Worm (Caenorhabditis elegans) whole organism, L3 larva: ENCODE measurements around the gene Y73B6BL.47.

Experiments
- ZK546.5 ChIP-seq: sonication (generic microtip); optimal IDR thresholded peaks from 2 replicates; lab custom pipeline; 2017; ENCODE audit warnings: missing biosample characterization, missing genetic modification characterization
- ama-1 ChIP-seq: fragments of 150-350 bp; optimal IDR thresholded peaks from 2 replicates; lab custom pipeline; 2018
- ceh-16 ChIP-seq: sonication (generic microtip); optimal IDR thresholded peaks from 2 replicates; lab custom pipeline; 2017; ENCODE audit warnings: missing biosample characterization, missing genetic modification characterization
- ceh-28 ChIP-seq: fragments of 150-350 bp; optimal IDR thresholded peaks from 2 replicates; lab custom pipeline; 2014; ENCODE audit warnings: missing biosample characterization, missing genetic modification reagents, missing genetic modification characterization
- ceh-82 ChIP-seq: fragments of 150-350 bp; optimal IDR thresholded peaks from 2 replicates; lab custom pipeline; 2014; ENCODE audit warnings: missing biosample characterization, missing genetic modification characterization
- ceh-9 ChIP-seq: sonication (generic microtip); optimal IDR thresholded peaks from 2 replicates; lab custom pipeline; 2018; ENCODE audit warnings: missing biosample characterization, missing genetic modification characterization
- egl-27 ChIP-seq: sonication (generic microtip); optimal IDR thresholded peaks from 4 replicates; lab custom pipeline; 2017; ENCODE audit warnings: missing biosample characterization, missing genetic modification reagents, missing genetic modification characterization
- egl-5 ChIP-seq: fragments of 150-350 bp; optimal IDR thresholded peaks from 2 replicates; lab custom pipeline; 2017; ENCODE audit warnings: missing biosample characterization, missing genetic modification reagents, missing genetic modification characterization, inconsistent platforms
- elt-2 ChIP-seq: sonication (generic microtip); optimal IDR thresholded peaks from 2 replicates; lab custom pipeline; 2016; ENCODE audit warnings: missing genetic modification reagents, mild to moderate bottlenecking, missing genetic modification characterization, missing compliant biosample characterization
- fkh-10 ChIP-seq: sonication (generic microtip); optimal IDR thresholded peaks from 2 replicates; lab custom pipeline; 2017; ENCODE audit warnings: missing biosample characterization, missing genetic modification reagents, missing genetic modification characterization
- fkh-2 ChIP-seq: fragments of 150-350 bp; optimal IDR thresholded peaks from 2 replicates; lab custom pipeline; 2014; ENCODE audit warnings: missing biosample characterization, missing genetic modification reagents, missing genetic modification characterization
- fos-1 ChIP-seq: fragments of 150-350 bp; optimal IDR thresholded peaks from 2 replicates; lab custom pipeline; 2014; ENCODE audit warnings: missing biosample characterization, missing genetic modification characterization
- hmg-11 ChIP-seq: sonication (generic microtip); optimal IDR thresholded peaks from 2 replicates; lab custom pipeline; 2016; ENCODE audit warnings: missing genetic modification characterization, missing compliant biosample characterization
- jun-1 ChIP-seq: fragments of 150-350 bp; optimal IDR thresholded peaks from 2 replicates; lab custom pipeline; 2014; ENCODE audit warnings: missing biosample characterization, missing genetic modification reagents, missing genetic modification characterization
- lin-15B ChIP-seq: fragments of 150-350 bp; optimal IDR thresholded peaks from 2 replicates; lab custom pipeline; 2014; ENCODE audit warnings: missing biosample characterization, missing genetic modification characterization
- lin-39 ChIP-seq: fragments of 150-350 bp; optimal IDR thresholded peaks from 2 replicates; lab custom pipeline; 2018; ENCODE audit warnings: missing biosample characterization, missing genetic modification reagents, missing genetic modification characterization
- lsy-12 ChIP-seq: sonication (generic microtip); optimal IDR thresholded peaks from 2 replicates; lab custom pipeline; 2016; ENCODE audit warnings: mild to moderate bottlenecking, missing genetic modification characterization, missing compliant biosample characterization
- mml-1 ChIP-seq: fragments of 150-350 bp; sonication (generic microtip); optimal IDR thresholded peaks from 3 replicates; lab custom pipeline; 2014; ENCODE audit warnings: missing biosample characterization, missing genetic modification characterization
- nhr-11 ChIP-seq: fragments of 150-350 bp; optimal IDR thresholded peaks from 2 replicates; lab custom pipeline; 2014; ENCODE audit warnings: missing biosample characterization, missing genetic modification characterization
- nhr-12 ChIP-seq: fragments of 150-350 bp; optimal IDR thresholded peaks from 2 replicates; lab custom pipeline; 2014; ENCODE audit warnings: missing biosample characterization, missing genetic modification characterization
- nhr-23 ChIP-seq: fragments of 150-350 bp; optimal IDR thresholded peaks from 2 replicates; lab custom pipeline; 2014; ENCODE audit warnings: missing biosample characterization, missing genetic modification reagents, missing genetic modification characterization
- nhr-237 ChIP-seq: fragments of 150-350 bp; optimal IDR thresholded peaks from 2 replicates; lab custom pipeline; 2014; ENCODE audit warnings: missing biosample characterization, missing genetic modification characterization
- nhr-25 ChIP-seq: sonication (generic microtip); optimal IDR thresholded peaks from 2 replicates; lab custom pipeline; 2017; ENCODE audit warnings: missing biosample characterization, missing genetic modification characterization
- nhr-28 ChIP-seq: fragments of 150-350 bp; optimal IDR thresholded peaks from 2 replicates; lab custom pipeline; 2014; ENCODE audit warnings: missing biosample characterization, missing genetic modification characterization
- nhr-43 ChIP-seq: sonication (generic microtip); optimal IDR thresholded peaks from 2 replicates; lab custom pipeline; 2016; ENCODE audit warnings: mild to moderate bottlenecking, missing genetic modification characterization, missing compliant biosample characterization; ENCODE audit not compliant: poor library complexity, severe bottlenecking
- nhr-67 ChIP-seq: fragments of 150-350 bp; optimal IDR thresholded peaks from 2 replicates; lab custom pipeline; 2014; ENCODE audit warnings: missing biosample characterization, missing genetic modification characterization
- nhr-76 ChIP-seq: fragments of 150-350 bp; sonication (generic microtip); optimal IDR thresholded peaks from 5 replicates; lab custom pipeline; 2014; ENCODE audit warnings: missing biosample characterization, missing genetic modification characterization
- nhr-77 ChIP-seq: fragments of 150-350 bp; optimal IDR thresholded peaks from 2 replicates; lab custom pipeline; 2014; ENCODE audit warnings: missing biosample characterization, missing genetic modification characterization
- pqm-1 ChIP-seq: fragments of 150-350 bp; optimal IDR thresholded peaks from 2 replicates; lab custom pipeline; 2017; ENCODE audit warnings: missing biosample characterization, missing genetic modification characterization, inconsistent platforms
- sea-2 ChIP-seq: fragments of 150-350 bp; sonication (generic microtip); optimal IDR thresholded peaks from 4 replicates; lab custom pipeline; 2014; ENCODE audit warnings: missing biosample characterization, missing genetic modification reagents, missing genetic modification characterization
- snpc-4 ChIP-seq: fragments of 150-350 bp; optimal IDR thresholded peaks from 2 replicates; lab custom pipeline; 2014; ENCODE audit warnings: missing biosample characterization, missing genetic modification characterization
- tbx-2 ChIP-seq: sonication (generic microtip); optimal IDR thresholded peaks from 2 replicates; lab custom pipeline; 2016; ENCODE audit warnings: mild to moderate bottlenecking, missing genetic modification characterization, missing compliant biosample characterization
- unc-39 ChIP-seq: sonication (generic microtip); optimal IDR thresholded peaks from 4 replicates; lab custom pipeline; 2017; ENCODE audit warnings: missing biosample characterization, missing genetic modification characterization
- unc-62 ChIP-seq: fragments of 150-350 bp; sonication (generic microtip); optimal IDR thresholded peaks from 4 replicates; lab custom pipeline; 2014; ENCODE audit warnings: missing biosample characterization, missing genetic modification reagents, missing genetic modification characterization
- ztf-11 ChIP-seq: fragments of 150-350 bp; optimal IDR thresholded peaks from 2 replicates; lab custom pipeline; 2014; ENCODE audit warnings: missing biosample characterization, missing genetic modification characterization
- ztf-4 ChIP-seq: fragments of 150-350 bp; optimal IDR thresholded peaks from 2 replicates; lab custom pipeline; 2014; ENCODE audit warnings: missing biosample characterization, missing genetic modification characterization

The Y73B6BL.47 gene

ce11 chrIV:6376473-6377115 lies 14.8 kb downstream of the Y73B6BL.47 start, which contains the start of the genes hrpf-2 and bli-6 (continued):
- TF ChIP-seq nhr-67 (tag; lab: Kevin White, UChicago) (no peak), snpc-4 (tag; lab: Kevin White, UChicago) (peak; percentile 79), mml-1 (no peak), ama-1 (no peak), fkh-2 (tag; lab: Kevin White, UChicago) (no peak), ceh-9 (tag; lab: Kevin White, UChicago) (no peak), nhr-43 (tag; lab: Kevin White, UChicago) (peak; percentile 45), ceh-82 (no peak), pqm-1 (tag; lab: Kevin White, UChicago) (no peak)

DNA sequence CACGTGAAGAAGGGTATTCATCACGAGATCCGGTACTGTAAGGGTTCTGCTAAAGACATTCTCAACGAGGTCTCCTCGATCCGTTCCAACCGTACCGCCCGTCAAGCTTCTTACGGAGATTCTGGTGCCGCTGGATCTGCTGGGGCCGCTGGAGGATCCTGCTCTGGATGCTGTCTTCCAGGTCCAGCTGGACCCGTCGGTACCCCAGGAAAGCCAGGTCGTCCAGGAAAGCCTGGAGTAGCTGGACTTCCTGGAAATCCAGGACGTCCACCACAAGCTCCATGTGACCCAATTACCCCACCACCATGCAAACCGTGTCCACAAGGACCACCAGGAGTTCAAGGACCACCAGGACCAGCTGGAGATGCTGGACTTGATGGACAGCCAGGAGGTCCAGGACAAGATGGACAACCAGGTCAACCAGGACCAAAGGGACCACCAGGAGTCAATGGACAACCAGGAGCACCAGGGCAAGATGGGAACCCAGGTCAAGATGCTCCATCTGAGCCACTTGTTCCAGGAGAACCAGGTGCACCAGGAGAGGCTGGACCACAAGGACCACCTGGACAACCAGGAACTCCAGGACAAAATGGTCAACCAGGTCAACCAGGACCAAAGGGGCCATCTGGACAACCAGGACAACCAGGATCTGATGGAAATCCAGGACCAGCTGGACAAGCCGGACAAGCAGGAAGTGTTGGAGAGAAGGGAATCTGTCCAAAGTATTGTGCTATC lies 15.7 kb downstream of the Y73B6BL.47 start:
- no peak for TF ChIP-seq ceh-9 (tag; lab: Kevin White, UChicago)
- no peak for TF ChIP-seq snpc-4 (tag; lab: Kevin White, UChicago)
- TF ChIP-seq fkh-10 = no peak
- no peak for TF ChIP-seq mml-1
- TF ChIP-seq ama-1 = no peak
- no peak for TF ChIP-seq nhr-11 (tag; lab: Kevin White, UChicago)
- TF ChIP-seq jun-1 (tag; lab: Kevin White, UChicago) = no peak
- no peak for TF ChIP-seq ceh-16
- TF ChIP-seq nhr-12 (tag; lab: Kevin White, UChicago) = no peak
- no peak for TF ChIP-seq pqm-1 (tag; lab: Kevin White, UChicago)
- TF ChIP-seq unc-39 = no peak

DNA sequence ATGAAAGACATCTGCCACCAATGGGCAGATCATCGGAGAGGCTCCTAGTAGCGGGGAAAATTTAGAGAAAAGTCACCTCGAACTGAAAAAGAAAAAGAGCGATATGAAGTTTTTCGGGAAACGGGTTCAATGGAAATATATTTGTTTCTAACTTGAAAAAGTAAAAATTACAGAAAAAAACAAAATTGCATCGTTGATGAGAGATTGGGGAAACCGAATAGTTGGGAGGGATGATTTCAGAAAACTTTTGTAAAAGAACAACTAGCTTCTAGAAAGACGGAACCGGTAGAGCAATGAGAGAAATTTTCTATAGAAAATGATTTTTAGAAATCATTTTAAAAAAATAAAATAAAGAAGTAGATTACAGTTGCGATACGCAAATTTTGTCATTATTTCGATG lies 16.6 kb downstream of the Y73B6BL.47 start:
- no peak for TF ChIP-seq fkh-2 (tag; lab: Kevin White, UChicago)
- no peak for TF ChIP-seq ceh-9 (tag; lab: Kevin White, UChicago)
- no peak for TF ChIP-seq elt-2 (tag; lab: Kevin White, UChicago)
- TF ChIP-seq ceh-82 = no peak
- no peak for TF ChIP-seq nhr-77 (tag; lab: Kevin White, UChicago)
- no peak for TF ChIP-seq ceh-28
- TF ChIP-seq sea-2 = no peak
- TF ChIP-seq unc-39 = no peak
- no peak for TF ChIP-seq nhr-12 (tag; lab: Kevin White, UChicago)
- TF ChIP-seq lin-15B (tag; lab: Kevin White, UChicago) = no peak
- no peak for TF ChIP-seq nhr-76 (tag; lab: Kevin White, UChicago)
- no peak for TF ChIP-seq lin-39 (tag; lab: Kevin White, UChicago)
- no peak for TF ChIP-seq hmg-11 (tag; lab: Kevin White, UChicago)
- TF ChIP-seq nhr-23 = no peak
- no peak for TF ChIP-seq fos-1 (tag; lab: Kevin White, UChicago)

DNA sequence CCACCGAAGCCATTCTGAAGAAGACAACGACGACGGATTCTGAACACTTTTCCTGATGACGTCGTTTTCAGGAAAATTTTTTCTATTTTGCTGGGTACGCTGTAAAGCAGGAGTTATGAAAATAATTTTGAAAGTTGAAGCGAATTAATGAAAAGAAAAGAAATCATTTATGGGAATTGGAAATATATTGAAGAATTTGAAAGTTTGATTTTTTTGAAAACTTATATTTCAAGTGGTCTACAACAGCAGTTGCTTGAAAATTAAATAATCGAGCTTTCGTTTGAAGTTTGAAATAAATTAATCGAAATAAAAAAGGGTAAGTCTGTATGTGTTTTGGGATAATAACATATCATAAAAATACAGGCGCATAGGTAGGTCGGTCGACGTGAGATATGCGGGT lies 22.2 kb downstream of the Y73B6BL.47 start, which contains the start of gene shl-1:
shl-1 (minus strand) TSS at position 101 of the 400 bp plus-strand sequence.
- TF ChIP-seq fkh-2 (tag; lab: Kevin White, UChicago) (no peak), unc-39 (no peak), nhr-25 (no peak), fos-1 (tag; lab: Kevin White, UChicago) (no peak), ceh-16 (no peak), ztf-4 (no peak), tbx-2 (tag; lab: Kevin White, UChicago) (no peak), ztf-11 (no peak), pqm-1 (tag; lab: Kevin White, UChicago) (no peak), elt-2 (tag; lab: Kevin White, UChicago) (no peak), nhr-11 (tag; lab: Kevin White, UChicago) (no peak)

ce11 chrIV:6385010-6385409 lies 23.2 kb downstream of the Y73B6BL.47 start:
- TF ChIP-seq fkh-10 = peak; percentile 38
- no peak for TF ChIP-seq nhr-76 (tag; lab: Kevin White, UChicago)
- TF ChIP-seq, all 47 proteins: peak for 1

DNA sequence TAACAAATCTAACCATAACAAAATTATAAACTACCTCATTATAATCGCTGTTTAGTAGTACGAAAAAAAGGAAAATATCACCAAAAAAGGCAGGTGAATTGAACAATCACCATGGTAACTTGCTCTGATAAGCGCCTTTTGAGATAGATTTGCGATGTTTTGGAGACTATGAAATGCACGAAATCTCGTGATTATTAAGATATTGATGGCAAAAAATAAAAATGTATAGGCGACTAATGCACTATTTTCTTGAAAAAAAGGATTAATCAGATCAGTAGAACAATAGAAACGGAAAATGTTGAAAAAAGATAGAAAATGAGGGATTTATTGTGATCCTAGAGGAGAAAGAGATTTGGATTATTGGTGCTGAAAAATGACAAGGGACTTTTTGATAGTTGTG lies 26.8 kb downstream of the Y73B6BL.47 start:
- TF ChIP-seq nhr-237 (tag; lab: Kevin White, UChicago) (no peak), ama-1 (no peak), ceh-9 (tag; lab: Kevin White, UChicago) (no peak), jun-1 (tag; lab: Kevin White, UChicago) (no peak), elt-2 (tag; lab: Kevin White, UChicago) (no peak), ceh-82 (no peak), egl-27 (no peak), ZK546.5 (tag; lab: Kevin White, UChicago) (no peak), lsy-12 (tag; lab: Kevin White, UChicago) (no peak), fkh-10 (no peak), hmg-11 (tag; lab: Kevin White, UChicago) (no peak), nhr-67 (tag; lab: Kevin White, UChicago) (no peak), nhr-77 (tag; lab: Kevin White, UChicago) (no peak), egl-5 (tag; lab: Kevin White, UChicago) (no peak), nhr-28 (tag; lab: Kevin White, UChicago) (no peak), unc-62 (GFP tag; lab: Kevin White, UChicago) (no peak), ztf-11 (no peak), nhr-25 (no peak)
